Fruit fly (Drosophila melanogaster) whole organism, wandering third instar larva: ENCODE measurements around the gene Cyp4ac2.

Experiments
- Abd-B ChIP-seq: fragments of >200 bp; optimal IDR thresholded peaks from 2 replicates; lab custom pipeline; 2017; ENCODE audit warnings: missing biosample characterization, missing genetic modification characterization
- CG32264 ChIP-seq: fragments of 200-800 bp; sonication (Bioruptor generic); optimal IDR thresholded peaks from 2 replicates; lab custom pipeline; 2016; ENCODE audit warnings: missing biosample characterization, missing genetic modification characterization
- CG9705 ChIP-seq: fragments of 200-800 bp; sonication (Bioruptor generic); optimal IDR thresholded peaks from 2 replicates; lab custom pipeline; 2018; ENCODE audit warnings: missing biosample characterization, mild to moderate bottlenecking, missing genetic modification characterization
- CrebA ChIP-seq: fragments of 200-800 bp; sonication (Bioruptor generic); optimal IDR thresholded peaks from 2 replicates; lab custom pipeline; 2016; ENCODE audit warnings: missing biosample characterization, mild to moderate bottlenecking, missing genetic modification characterization, borderline replicate concordance
- Dfd ChIP-seq: fragments of >200 bp; optimal IDR thresholded peaks from 2 replicates; lab custom pipeline; 2017; ENCODE audit warnings: missing biosample characterization, missing genetic modification characterization
- GATAd ChIP-seq: sonication (Bioruptor generic); optimal IDR thresholded peaks from 2 replicates; lab custom pipeline; 2016; ENCODE audit warnings: missing biosample characterization, missing genetic modification characterization
- HLH106 ChIP-seq: fragments of 200-800 bp; optimal IDR thresholded peaks from 3 replicates; lab custom pipeline; 2019; ENCODE audit warnings: missing biosample characterization, mild to moderate bottlenecking, missing genetic modification characterization, moderate library complexity
- Hnf4 ChIP-seq: fragments of 200-800 bp; sonication (Bioruptor generic); optimal IDR thresholded peaks from 2 replicates; lab custom pipeline; 2016; ENCODE audit warnings: missing biosample characterization, mild to moderate bottlenecking, missing genetic modification characterization
- Hr83 ChIP-seq: fragments of 200-300 bp; sonication (Bioruptor generic); optimal IDR thresholded peaks from 2 replicates; lab custom pipeline; 2016; ENCODE audit warnings: missing biosample characterization, mild to moderate bottlenecking, missing genetic modification characterization, moderate library complexity; ENCODE audit not compliant: poor library complexity, severe bottlenecking
- Jra ChIP-seq: sonication (Bioruptor generic); optimal IDR thresholded peaks from 2 replicates; lab custom pipeline; 2016; ENCODE audit warnings: missing biosample characterization, missing genetic modification characterization
- Mio ChIP-seq: sonication (Bioruptor generic); optimal IDR thresholded peaks from 2 replicates; lab custom pipeline; 2016; ENCODE audit warnings: missing biosample characterization, missing genetic modification characterization
- Myc ChIP-seq: fragments of >200 bp; optimal IDR thresholded peaks from 2 replicates; lab custom pipeline; 2017
- N ChIP-seq: fragments of >200 bp; optimal IDR thresholded peaks from 2 replicates; lab custom pipeline; 2018; ENCODE audit warnings: missing biosample characterization, missing external identifiers, missing genetic modification characterization
- OdsH ChIP-seq: fragments of 200-800 bp; sonication (Bioruptor generic); optimal IDR thresholded peaks from 2 replicates; lab custom pipeline; 2016; ENCODE audit warnings: missing biosample characterization, mild to moderate bottlenecking, missing genetic modification characterization
- Rel ChIP-seq, 2 experiments: fragments of 200-800 bp; sonication (Bioruptor generic) in 1 of 2; optimal IDR thresholded peaks; 2 replicates in 1 of 2; 3 replicates in 1 of 2; lab custom pipeline; 2016 to 2019; ENCODE audit warnings: mild to moderate bottlenecking in 2 of 2, missing biosample characterization in 2 of 2, missing genetic modification characterization in 2 of 2, moderate library complexity in 1 of 2
- Sp1 ChIP-seq: fragments of 200-800 bp; sonication (Bioruptor generic); optimal IDR thresholded peaks from 3 replicates; lab custom pipeline; 2019; ENCODE audit warnings: missing biosample characterization, mild to moderate bottlenecking, missing genetic modification characterization, moderate library complexity
- Vsx2 ChIP-seq: fragments of 200-300, 225-300 bp; sonication (Bioruptor generic); optimal IDR thresholded peaks from 2 replicates; lab custom pipeline; 2018; ENCODE audit warnings: missing biosample characterization, missing genetic modification characterization; ENCODE audit not compliant: partially characterized antibody
- br ChIP-seq: fragments of 200-800 bp; sonication (Bioruptor generic); optimal IDR thresholded peaks from 2 replicates; lab custom pipeline; 2016; ENCODE audit warnings: missing biosample characterization, missing genetic modification characterization
- brk ChIP-seq: fragments of 200-800 bp; sonication (Bioruptor generic); optimal IDR thresholded peaks from 2 replicates; lab custom pipeline; 2016; ENCODE audit warnings: missing biosample characterization, mild to moderate bottlenecking, missing genetic modification characterization
- dl ChIP-seq, 2 experiments: fragments of 175-275, 200-275 bp in 1 of 2; fragments of 200-275 bp in 1 of 2; sonication (Bioruptor generic); optimal IDR thresholded peaks; lab custom pipeline; 2018; ENCODE audit warnings: mild to moderate bottlenecking in 2 of 2, missing biosample characterization in 2 of 2, missing genetic modification characterization in 2 of 2, moderate library complexity in 2 of 2; ENCODE audit not compliant: partially characterized antibody in 2 of 2, insufficient read depth in 1 of 2
- dmrt93B ChIP-seq: fragments of 200-800 bp; sonication (Bioruptor generic); optimal IDR thresholded peaks from 2 replicates; lab custom pipeline; 2018; ENCODE audit warnings: missing biosample characterization, mild to moderate bottlenecking, missing genetic modification characterization
- dsf ChIP-seq: sonication (Bioruptor generic); optimal IDR thresholded peaks from 2 replicates; lab custom pipeline; 2016; ENCODE audit warnings: missing biosample characterization, missing genetic modification characterization, borderline replicate concordance
- ey ChIP-seq: fragments of 200-800 bp; sonication (Bioruptor generic); optimal IDR thresholded peaks from 2 replicates; lab custom pipeline; 2016; ENCODE audit warnings: missing biosample characterization, missing genetic modification characterization
- foxo ChIP-seq, 2 experiments: fragments of 200-800 bp; sonication (Bioruptor generic); optimal IDR thresholded peaks; 2 replicates in 1 of 2; 3 replicates in 1 of 2; lab custom pipeline; 2016 to 2017; ENCODE audit warnings: missing biosample characterization in 2 of 2, missing genetic modification characterization in 2 of 2
- fru ChIP-seq: fragments of 200-800 bp; sonication (Bioruptor generic); optimal IDR thresholded peaks from 3 replicates; lab custom pipeline; 2016; ENCODE audit warnings: missing biosample characterization, mild to moderate bottlenecking, missing genetic modification characterization
- h ChIP-seq: fragments of 200-800 bp; sonication (Bioruptor generic); optimal IDR thresholded peaks from 3 replicates; lab custom pipeline; 2016; ENCODE audit warnings: missing biosample characterization, mild to moderate bottlenecking, missing genetic modification characterization
- jim ChIP-seq: fragments of 175-275, 200-325 bp; sonication (Bioruptor generic); optimal IDR thresholded peaks from 2 replicates; lab custom pipeline; 2016; ENCODE audit warnings: missing biosample characterization, mild to moderate bottlenecking, missing genetic modification characterization
- lola ChIP-seq: fragments of >200 bp; optimal IDR thresholded peaks from 2 replicates; lab custom pipeline; 2017; ENCODE audit warnings: missing biosample characterization, missing genetic modification characterization
- pan ChIP-seq: fragments of >200 bp; optimal IDR thresholded peaks from 2 replicates; lab custom pipeline; 2017
- psq ChIP-seq: fragments of 200-800 bp; sonication (Bioruptor generic); optimal IDR thresholded peaks from 3 replicates; lab custom pipeline; 2017; ENCODE audit warnings: missing biosample characterization, mild to moderate bottlenecking, missing genetic modification characterization, moderate library complexity
- rgr ChIP-seq: fragments of 200-800 bp; sonication (Bioruptor generic); optimal IDR thresholded peaks from 3 replicates; lab custom pipeline; 2016; ENCODE audit warnings: missing biosample characterization, mild to moderate bottlenecking, missing genetic modification characterization
- sage ChIP-seq: fragments of 200-800 bp; sonication (Bioruptor generic); optimal IDR thresholded peaks from 2 replicates; lab custom pipeline; 2016; ENCODE audit warnings: missing biosample characterization, mild to moderate bottlenecking, missing genetic modification characterization
- sv ChIP-seq: fragments of 200-800 bp; sonication (Bioruptor generic); optimal IDR thresholded peaks from 3 replicates; lab custom pipeline; 2016; ENCODE audit warnings: missing biosample characterization, missing genetic modification characterization
- tai ChIP-seq: sonication (Bioruptor generic); optimal IDR thresholded peaks from 2 replicates; lab custom pipeline; 2016; ENCODE audit warnings: missing biosample characterization, missing genetic modification characterization
- usp ChIP-seq: fragments of >200 bp; optimal IDR thresholded peaks from 2 replicates; lab custom pipeline; 2017; ENCODE audit warnings: missing biosample characterization, missing genetic modification characterization
- woc ChIP-seq: sonication (Bioruptor generic); optimal IDR thresholded peaks from 2 replicates; lab custom pipeline; 2016; ENCODE audit warnings: missing biosample characterization, mild to moderate bottlenecking, missing genetic modification characterization

Cyp4ac2 gene

DNA sequence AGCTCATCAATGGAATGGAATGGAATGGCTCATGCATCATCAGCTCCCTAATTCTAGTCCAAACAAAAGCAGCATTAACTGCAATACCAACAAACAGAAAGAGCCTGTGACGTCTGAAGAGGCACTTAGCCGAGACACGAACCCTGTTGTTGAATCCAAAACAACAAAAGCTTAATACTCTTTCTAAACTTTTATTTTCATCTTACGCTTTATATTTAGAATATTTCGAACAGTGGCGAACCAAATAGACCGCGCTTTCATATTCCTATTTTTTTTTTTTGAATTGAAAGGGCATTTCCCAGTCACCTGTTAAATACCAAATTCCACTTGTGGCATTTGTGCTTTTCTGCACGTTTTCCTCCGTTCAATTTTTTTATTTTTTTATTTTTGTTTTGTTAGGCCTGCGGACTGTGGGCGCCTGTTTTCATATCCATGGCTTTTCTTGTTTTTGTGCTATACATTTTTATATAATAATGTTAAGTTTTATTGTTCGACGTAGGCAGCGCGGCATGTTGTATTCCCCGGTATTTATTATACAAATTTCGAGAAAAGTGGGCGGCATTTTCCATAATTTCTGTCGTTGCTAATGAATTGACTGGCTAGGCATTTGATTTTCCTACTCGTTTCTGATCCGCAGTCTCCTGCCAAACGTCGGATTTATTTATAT, 40.5 kb upstream of the Cyp4ac2 start:
- no peak for TF ChIP-seq Sp1 (GFP tag; lab: Kevin White, UChicago)
- TF ChIP-seq psq (GFP tag; lab: Kevin White, UChicago), result no peak
- no peak for TF ChIP-seq dsf (GFP tag; lab: Kevin White, UChicago)
- TF ChIP-seq HLH106 (tag; lab: Kevin White, UChicago), result no peak
- no peak for TF ChIP-seq dl (GFP tag; optimal IDR thresholded peaks at IDR 0.05; lab: Kevin White, UChicago; ENCODE audit: insufficient read depth in 1 of 2, partially characterized antibody in 2 of 2)
- TF ChIP-seq ey (GFP tag; lab: Kevin White, UChicago), result no peak
- TF ChIP-seq rgr (GFP tag; lab: Kevin White, UChicago), result peak; percentile 12
- TF ChIP-seq fru, result no peak
- TF ChIP-seq OdsH (GFP tag; lab: Kevin White, UChicago), result no peak
- no peak for TF ChIP-seq jim (GFP tag; lab: Kevin White, UChicago)
- no peak for TF ChIP-seq Jra (GFP tag; lab: Kevin White, UChicago)
- no peak for TF ChIP-seq lola (GFP tag; lab: Kevin White, UChicago)
- no peak for TF ChIP-seq Vsx2 (GFP tag; lab: Kevin White, UChicago)
- TF ChIP-seq GATAd (GFP tag; lab: Kevin White, UChicago), result no peak
- TF ChIP-seq Hnf4, result no peak
- no peak for TF ChIP-seq tai (GFP tag; lab: Kevin White, UChicago)
- TF ChIP-seq Hr83 (GFP tag; lab: Kevin White, UChicago), result no peak
- no peak for TF ChIP-seq h (GFP tag; lab: Kevin White, UChicago)
- no peak for TF ChIP-seq Abd-B (GFP tag; lab: Kevin White, UChicago)
- no peak for TF ChIP-seq Dfd
- no peak for TF ChIP-seq Mio (GFP tag; lab: Kevin White, UChicago)
- no peak for TF ChIP-seq N (GFP tag; lab: Kevin White, UChicago)
- TF ChIP-seq sage (GFP tag; lab: Kevin White, UChicago), result no peak
- TF ChIP-seq woc (GFP tag; lab: Kevin White, UChicago), result peak; percentile 27
- TF ChIP-seq Rel (GFP tag; optimal IDR thresholded peaks at IDR 0.05; lab: Kevin White, UChicago), result no peak
- no peak for TF ChIP-seq Rel (tag; optimal IDR thresholded peaks at IDR 0.05; lab: Kevin White, UChicago)
- TF ChIP-seq brk (GFP tag; lab: Kevin White, UChicago), result no peak
- peak in 1 of 2 experiments; percentile 39 for TF ChIP-seq foxo (GFP tag; optimal IDR thresholded peaks at IDR 0.05; lab: Kevin White, UChicago)
- no peak for TF ChIP-seq pan (lab: Kevin White, UChicago)
- TF ChIP-seq usp (GFP tag; lab: Kevin White, UChicago), result no peak
- peak; percentile 3 for TF ChIP-seq sv
- TF ChIP-seq CrebA (GFP tag; lab: Kevin White, UChicago), result no peak
- no peak for TF ChIP-seq Myc
- TF ChIP-seq dmrt93B, result no peak
- TF ChIP-seq CG9705, result no peak
- TF ChIP-seq, all 38 proteins: peak for 4

DNA sequence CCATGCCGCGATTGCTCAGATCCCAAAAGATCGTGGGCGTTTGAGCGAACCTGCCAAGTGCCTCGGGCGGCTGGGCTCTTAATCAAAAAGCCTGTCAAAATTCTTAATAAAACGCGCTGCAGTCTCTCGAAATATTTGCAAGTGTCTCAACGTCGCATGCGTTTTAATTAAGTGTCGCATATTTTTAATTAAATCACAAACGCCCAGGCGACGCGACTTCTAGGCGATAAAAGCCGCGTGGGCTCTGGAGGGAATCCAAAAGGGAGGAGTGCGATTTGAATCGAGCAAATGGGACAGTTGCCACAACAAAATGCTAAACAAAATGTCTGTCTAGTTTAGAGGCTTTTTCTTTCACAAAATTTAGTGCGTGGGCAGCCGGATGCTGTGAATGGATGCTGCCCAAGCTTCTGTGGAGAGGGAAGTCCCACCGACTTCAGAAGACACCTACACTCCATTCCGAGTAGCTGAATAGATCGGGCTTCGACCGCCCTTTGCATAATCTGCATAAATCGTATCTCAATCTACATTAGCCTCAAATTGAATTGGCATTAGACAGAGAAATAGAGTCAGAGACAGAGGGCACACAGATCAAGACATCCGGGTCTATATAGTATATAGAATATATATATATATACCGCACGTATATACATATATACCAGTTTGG, 39.2 kb upstream of the Cyp4ac2 start:
- TF ChIP-seq OdsH (GFP tag; lab: Kevin White, UChicago) (no peak), sage (GFP tag; lab: Kevin White, UChicago) (no peak), Rel (GFP tag; optimal IDR thresholded peaks at IDR 0.05; lab: Kevin White, UChicago) (no peak), Rel (tag; optimal IDR thresholded peaks at IDR 0.05; lab: Kevin White, UChicago) (no peak), Sp1 (GFP tag; lab: Kevin White, UChicago) (no peak), ey (GFP tag; lab: Kevin White, UChicago) (no peak), foxo (GFP tag; optimal IDR thresholded peaks at IDR 0.05; lab: Kevin White, UChicago) (no peak), Hnf4 (no peak), pan (lab: Kevin White, UChicago) (no peak), br (no peak), CG32264 (GFP tag; lab: Kevin White, UChicago) (no peak), jim (GFP tag; lab: Kevin White, UChicago) (no peak)
